7 worm cellular contexts compared by ENCODE assay signal in the genomic region with DNA sequence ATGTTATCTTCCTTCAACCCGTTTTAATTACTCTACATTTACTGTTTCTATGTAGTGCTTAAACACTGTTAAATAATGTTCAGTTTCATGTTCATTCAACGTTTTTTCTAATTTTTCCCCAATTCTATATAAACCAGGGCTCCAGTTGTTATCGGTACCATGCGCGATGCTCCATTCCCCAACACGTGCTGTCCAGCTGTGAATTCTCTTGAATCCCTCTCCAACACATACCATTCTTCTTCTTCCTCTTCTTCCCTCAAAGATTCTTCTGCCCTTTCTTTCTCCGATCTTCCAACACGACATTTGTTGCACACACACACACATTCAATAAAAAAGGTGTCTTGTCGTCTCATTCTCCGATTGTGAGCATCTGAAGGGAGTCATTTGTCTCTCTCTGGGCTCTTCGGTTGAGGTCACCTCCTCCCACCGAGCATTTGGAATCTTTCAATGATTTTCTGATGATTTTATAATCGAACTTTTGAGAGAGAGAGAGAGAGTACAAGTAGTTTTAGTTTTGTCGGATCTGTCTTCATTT.
A peak's percentile ranks its signal among the peaks of the same experiment; 100 is the strongest.
TF ChIP-seq lines count a peak whose summit lies in the region.

No protein-coding gene starts in this region.

TF ChIP-seq in whole organism, L1 larva, 84 proteins besides CTCF, POLR2A, EP300 and RAD21:
- TF ChIP-seq elt-2 (tag; optimal IDR thresholded peaks at IDR 0.05; lab: Kevin White, UChicago): no peak
- peak; percentile 63 for TF ChIP-seq dsc-1 (tag; optimal IDR thresholded peaks at IDR 0.05; lab: Kevin White, UChicago)
- TF ChIP-seq ces-1 (GFP tag; optimal IDR thresholded peaks at IDR 0.05; lab: Kevin White, UChicago): no peak
- TF ChIP-seq efl-1 (optimal IDR thresholded peaks at IDR 0.05; lab: Kevin White, UChicago): no peak
- peak in 1 of 2 experiments; percentile 79 for TF ChIP-seq efl-1 (GFP tag; optimal IDR thresholded peaks at IDR 0.05 in 1 of 2; lab: Kevin White, UChicago)
- peak; percentile 30 for TF ChIP-seq rnt-1 (tag; optimal IDR thresholded peaks at IDR 0.05; lab: Kevin White, UChicago)
- TF ChIP-seq snu-23 (GFP tag; optimal IDR thresholded peaks at IDR 0.05; lab: Kevin White, UChicago): peak; percentile 22
- TF ChIP-seq lin-15B (tag; optimal IDR thresholded peaks at IDR 0.05; lab: Kevin White, UChicago): no peak

TF ChIP-seq in whole organism, L2 larva, 48 proteins besides CTCF, POLR2A, EP300 and RAD21:
- peak; percentile 9 for TF ChIP-seq F13H6.1 (tag; optimal IDR thresholded peaks at IDR 0.05; lab: Kevin White, UChicago)
- TF ChIP-seq snpc-4 (tag; optimal IDR thresholded peaks at IDR 0.05; lab: Kevin White, UChicago): no peak
- peak; percentile 3 for TF ChIP-seq nhr-129 (tag; optimal IDR thresholded peaks at IDR 0.05; lab: Kevin White, UChicago)

TF ChIP-seq in whole organism, L3 larva, 47 proteins besides CTCF, POLR2A, EP300 and RAD21:
- no peak for TF ChIP-seq ama-1 (optimal IDR thresholded peaks at IDR 0.05; lab: Kevin White, UChicago)
- TF ChIP-seq pqm-1 (tag; optimal IDR thresholded peaks at IDR 0.05; lab: Kevin White, UChicago): no peak
- no peak for TF ChIP-seq eor-1 (tag; optimal IDR thresholded peaks at IDR 0.05; lab: Kevin White, UChicago)
- peak; percentile 19 for TF ChIP-seq nfya-1 (tag; optimal IDR thresholded peaks at IDR 0.05; lab: Kevin White, UChicago; ENCODE audit: insufficient read depth)
- no peak for TF ChIP-seq nhr-43 (tag; optimal IDR thresholded peaks at IDR 0.05; lab: Kevin White, UChicago; ENCODE audit: poor library complexity, severe bottlenecking)
- no peak for TF ChIP-seq nhr-67 (tag; optimal IDR thresholded peaks at IDR 0.05; lab: Kevin White, UChicago)
TF ChIP-seq in whole organism, L3 larva: peak in this region for 1.

TF ChIP-seq in whole organism, L4 larva, 104 proteins besides CTCF, POLR2A, EP300 and RAD21:
- TF ChIP-seq unc-62 (GFP tag; optimal IDR thresholded peaks at IDR 0.05 in 1 of 2; lab: Kevin White, UChicago) (peak in 1 of 2 experiments; percentile 34), unc-62 (tag; optimal IDR thresholded peaks at IDR 0.05; lab: Kevin White, UChicago) (no peak), F26F4.8 (GFP tag; conservative IDR thresholded peaks at IDR 0.05; lab: Robert Waterston, UW) (no peak), Y105C5A.15 (GFP tag; IDR thresholded peaks at IDR 0.05; lab: Robert Waterston, UW) (no peak), madf-5 (GFP tag; IDR thresholded peaks at IDR 0.05; lab: Robert Waterston, UW) (no peak), lin-15B (tag; optimal IDR thresholded peaks at IDR 0.05; lab: Kevin White, UChicago) (no peak), spr-3 (GFP tag; optimal IDR thresholded peaks at IDR 0.05; lab: Kevin White, UChicago) (no peak), ceh-28 (tag; optimal IDR thresholded peaks at IDR 0.05; lab: Kevin White, UChicago) (no peak), fos-1 (tag; optimal IDR thresholded peaks at IDR 0.05; lab: Kevin White, UChicago) (no peak), ama-1 (optimal IDR thresholded peaks at IDR 0.05; lab: Kevin White, UChicago) (no peak), aha-1 (tag; lab: Kevin White, UChicago) (peak; percentile 72), hlh-11 (tag; optimal IDR thresholded peaks at IDR 0.05; lab: Kevin White, UChicago) (peak; percentile 30), ZK546.5 (tag; optimal IDR thresholded peaks at IDR 0.05; lab: Kevin White, UChicago) (no peak), dmd-9 (GFP tag; IDR thresholded peaks at IDR 0.05; lab: Robert Waterston, UW) (no peak), F10B5.3 (tag; optimal IDR thresholded peaks at IDR 0.05; lab: Kevin White, UChicago) (no peak)

TF ChIP-seq in whole organism, early embryonic, 17 proteins besides CTCF, POLR2A, EP300 and RAD21:
- TF ChIP-seq ceh-13 (GFP tag; optimal IDR thresholded peaks at IDR 0.05; lab: Kevin White, UChicago) (no peak), sea-1 (GFP tag; conservative IDR thresholded peaks at IDR 0.05; lab: Robert Waterston, UW) (0 out of 2 replicates have a peak, but pooled peaks have one; percentile 29)

TF ChIP-seq in whole organism, late embryonic, 69 proteins besides CTCF, POLR2A, EP300 and RAD21:
- peak; percentile 95 for TF ChIP-seq hlh-8 (tag; optimal IDR thresholded peaks at IDR 0.05; lab: Kevin White, UChicago)
- TF ChIP-seq fkh-6 (tag; optimal IDR thresholded peaks at IDR 0.05; lab: Kevin White, UChicago): no peak

TF ChIP-seq in whole organism, mixed stage, embryonic, 35 proteins besides CTCF, POLR2A, EP300 and RAD21:
- TF ChIP-seq elt-3 (tag; optimal IDR thresholded peaks at IDR 0.05; lab: Kevin White, UChicago) (no peak), hlh-1 (tag; optimal IDR thresholded peaks at IDR 0.05; lab: Kevin White, UChicago) (peak; percentile 93), ceh-39 (tag; optimal IDR thresholded peaks at IDR 0.05; lab: Kevin White, UChicago) (no peak), unc-120 (tag; optimal IDR thresholded peaks at IDR 0.05; lab: Kevin White, UChicago; ENCODE audit: poor library complexity, severe bottlenecking) (peak; percentile 40)
